Fruit fly (Drosophila melanogaster) whole organism, adult: ENCODE results near the gene Nazo.
A peak's percentile ranks its signal among the peaks of the same experiment; 100 is the strongest.

Experiments
- CG11617 ChIP-seq: fragments of 200-800 bp; sonication (Bioruptor generic); optimal IDR thresholded peaks from 2 replicates; lab custom pipeline; 2017; ENCODE audit warnings: mild to moderate bottlenecking, missing biosample characterization, missing genetic modification reagents, missing genetic modification characterization
- CG12768 ChIP-seq: fragments of 200-800 bp; sonication (Bioruptor generic); optimal IDR thresholded peaks from 2 replicates; lab custom pipeline; 2017; ENCODE audit warnings: missing biosample characterization, missing genetic modification characterization, mild to moderate bottlenecking, moderate library complexity, missing genetic modification reagents
- CG14711 ChIP-seq: fragments of 200-800 bp; sonication (Bioruptor generic); optimal IDR thresholded peaks from 2 replicates; lab custom pipeline; 2018; ENCODE audit warnings: missing biosample characterization, mild to moderate bottlenecking, missing genetic modification characterization, moderate library complexity
- CG1620 ChIP-seq: fragments of 200-800 bp; sonication (Bioruptor generic); optimal IDR thresholded peaks from 2 replicates; lab custom pipeline; 2016; ENCODE audit warnings: missing biosample characterization, missing genetic modification characterization
- CG33017 ChIP-seq: fragments of 200-800 bp; sonication (Bioruptor generic); optimal IDR thresholded peaks from 2 replicates; lab custom pipeline; 2018; ENCODE audit warnings: missing biosample characterization, mild to moderate bottlenecking, missing genetic modification characterization, moderate library complexity
- CG5204 ChIP-seq: fragments of 200-800 bp; sonication (Bioruptor generic); optimal IDR thresholded peaks from 2 replicates; lab custom pipeline; 2016; ENCODE audit warnings: missing biosample characterization, missing genetic modification characterization
- CG7045 ChIP-seq: fragments of 200-800 bp; sonication (Bioruptor generic); optimal IDR thresholded peaks from 2 replicates; lab custom pipeline; 2017; ENCODE audit warnings: missing biosample characterization, mild to moderate bottlenecking, missing genetic modification characterization
- CG7101 ChIP-seq: fragments of 200-800 bp; sonication (Bioruptor generic); optimal IDR thresholded peaks from 2 replicates; lab custom pipeline; 2018; ENCODE audit warnings: missing biosample characterization, mild to moderate bottlenecking, missing genetic modification characterization, moderate library complexity
- Clk ChIP-seq: fragments of 200-800 bp; sonication (Bioruptor generic); optimal IDR thresholded peaks from 2 replicates; lab custom pipeline; 2017; ENCODE audit warnings: missing biosample characterization, missing genetic modification characterization
- Crg-1 ChIP-seq: fragments of 200-800 bp; sonication (Bioruptor generic); optimal IDR thresholded peaks from 2 replicates; lab custom pipeline; 2016; ENCODE audit warnings: missing biosample characterization, missing genetic modification characterization
- Hr96 ChIP-seq: fragments of 200-800 bp; sonication (Bioruptor generic); optimal IDR thresholded peaks from 2 replicates; lab custom pipeline; 2016; ENCODE audit warnings: missing biosample characterization, missing genetic modification characterization
- Mnt ChIP-seq: fragments of 200-800 bp; sonication (Bioruptor generic); optimal IDR thresholded peaks from 2 replicates; lab custom pipeline; 2016; ENCODE audit warnings: missing biosample characterization, mild to moderate bottlenecking, missing genetic modification characterization
- bab1 ChIP-seq: fragments of 200-800 bp; sonication (Bioruptor generic); optimal IDR thresholded peaks from 3 replicates; lab custom pipeline; 2019; ENCODE audit warnings: missing biosample characterization, mild to moderate bottlenecking, missing genetic modification characterization, moderate library complexity
- cic ChIP-seq: fragments of 200-800 bp; sonication (Bioruptor generic); optimal IDR thresholded peaks from 2 replicates; lab custom pipeline; 2017; ENCODE audit warnings: missing biosample characterization, mild to moderate bottlenecking, missing genetic modification characterization, moderate library complexity
- cnc ChIP-seq, 2 experiments: fragments of >200 bp; optimal IDR thresholded peaks; 2 replicates each; lab custom pipeline; 2017
- kay ChIP-seq: fragments of 200-800 bp; sonication (Bioruptor generic); peaks from one replicate; lab custom pipeline; 2016; ENCODE audit warnings: missing biosample characterization, missing genetic modification characterization, borderline replicate concordance
- ovo ChIP-seq: fragments of 200-800 bp; sonication (Bioruptor generic); optimal IDR thresholded peaks from 2 replicates; lab custom pipeline; 2016; ENCODE audit warnings: missing biosample characterization, missing genetic modification characterization
- pad ChIP-seq: fragments of 200-800 bp; sonication (Bioruptor generic); optimal IDR thresholded peaks from 3 replicates; lab custom pipeline; 2017; ENCODE audit warnings: missing biosample characterization, missing genetic modification characterization, mild to moderate bottlenecking, moderate library complexity, missing genetic modification reagents
- tj ChIP-seq: fragments of 200-800 bp; sonication (Bioruptor generic); optimal IDR thresholded peaks from 3 replicates; lab custom pipeline; 2017; ENCODE audit warnings: missing biosample characterization, mild to moderate bottlenecking, missing genetic modification characterization, moderate library complexity
- toe ChIP-seq: fragments of 200-800 bp; sonication (Bioruptor generic); optimal IDR thresholded peaks from 2 replicates; lab custom pipeline; 2016; ENCODE audit warnings: missing biosample characterization, missing genetic modification characterization

The Nazo gene

DNA sequence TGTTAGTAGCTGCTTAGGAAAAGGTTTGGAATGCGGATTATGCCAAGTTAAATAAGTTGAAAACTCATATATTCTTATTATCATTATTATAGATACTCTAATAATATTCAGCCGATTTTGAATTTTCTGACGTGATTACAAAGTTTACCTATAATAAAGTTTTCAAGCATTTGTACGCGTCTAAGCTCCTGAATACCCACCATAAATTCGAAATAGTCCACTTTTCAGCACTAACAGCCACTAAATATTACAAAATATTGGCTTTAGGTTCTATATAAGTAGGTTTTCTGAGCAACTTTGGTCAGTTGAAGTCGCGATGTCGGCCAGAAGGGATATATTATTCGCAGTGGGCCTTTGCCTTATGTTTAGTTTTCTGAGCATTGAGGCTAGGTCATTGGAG, 36.3 kb downstream of the Nazo start, which contains the start of gene CG7443:
TSS of gene CG7443 (plus strand) at position 301 of the 400 bp plus-strand sequence.
- TF ChIP-seq toe (GFP tag; lab: Kevin White, UChicago) (no peak), CG1620 (GFP tag; lab: Kevin White, UChicago) (no peak), CG7101 (no peak), CG33017 (tag; lab: Kevin White, UChicago) (no peak), ovo (GFP tag; lab: Kevin White, UChicago) (no peak), CG14711 (no peak), CG11617 (no peak), CG7045 (GFP tag; lab: Kevin White, UChicago) (no peak), CG12768 (GFP tag; lab: Kevin White, UChicago) (no peak), tj (GFP tag; lab: Kevin White, UChicago) (no peak), bab1 (GFP tag; lab: Kevin White, UChicago) (no peak), Mnt (GFP tag; lab: Kevin White, UChicago) (no peak), CG5204 (GFP tag; lab: Kevin White, UChicago) (no peak), Clk (no peak), Crg-1 (no peak), pad (GFP tag; lab: Kevin White, UChicago) (no peak), cic (no peak), Hr96 (no peak), kay (no peak)

- no peak for TF ChIP-seq Mnt (GFP tag; lab: Kevin White, UChicago)
- TF ChIP-seq pad (GFP tag; lab: Kevin White, UChicago): no peak
- TF ChIP-seq CG1620 (GFP tag; lab: Kevin White, UChicago): no peak
- TF ChIP-seq kay: no peak
- no peak for TF ChIP-seq Hr96
- no peak for TF ChIP-seq CG7045 (GFP tag; lab: Kevin White, UChicago)
- TF ChIP-seq Crg-1: no peak
- no peak for TF ChIP-seq CG12768 (GFP tag; lab: Kevin White, UChicago)
- no peak for TF ChIP-seq CG7101
- no peak for TF ChIP-seq CG33017 (tag; lab: Kevin White, UChicago)
- TF ChIP-seq Clk: no peak
- no peak for TF ChIP-seq CG14711
- TF ChIP-seq bab1 (GFP tag; lab: Kevin White, UChicago): no peak
These were observed 39.2 kb downstream of the Nazo start for dm6 chr3R:8326884-8327283.

dm6 chr3R:8327967-8328789, 40.5 kb downstream of the Nazo start:
- no peak for TF ChIP-seq Clk
- peak; percentile 86 for TF ChIP-seq kay

DNA sequence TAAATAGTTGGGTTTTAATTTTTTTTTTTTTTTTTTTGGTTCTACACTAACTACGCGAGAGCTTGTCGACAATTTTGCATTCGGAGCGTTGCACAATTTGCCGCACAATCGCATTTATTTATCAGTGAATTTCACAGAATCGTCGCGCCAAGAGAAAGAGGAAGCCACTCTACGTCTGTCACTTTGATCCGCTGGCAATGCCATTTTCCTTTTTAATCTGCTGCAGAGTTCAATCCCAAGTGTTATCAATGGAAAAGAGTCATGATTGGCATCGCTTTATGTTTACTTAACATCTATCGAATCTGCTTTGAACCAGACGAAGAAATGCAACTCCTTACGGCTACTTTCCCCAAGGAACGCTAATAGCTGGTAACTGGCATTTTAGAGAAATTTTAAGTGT, 42.0 kb downstream of the Nazo start:
- no peak for TF ChIP-seq CG1620 (GFP tag; lab: Kevin White, UChicago)

dm6 chr3R:8333768-8334470, 46.2 kb downstream of the Nazo start, which contains the start of gene Poxm:
Poxm (minus strand) TSS chr3R:8333792.
- no peak for TF ChIP-seq CG7101
- TF ChIP-seq kay: peak; percentile 67

dm6 chr3R:8334471-8334783, 46.8 kb downstream of the Nazo start:
- TF ChIP-seq kay (peak; percentile 12), cnc (optimal IDR thresholded peaks at IDR 0.05; lab: Kevin White, UChicago) (no peak)

dm6 chr3R:8334982-8335381, 47.3 kb downstream of the Nazo start:
- TF ChIP-seq ovo (GFP tag; lab: Kevin White, UChicago) (no peak), CG5204 (GFP tag; lab: Kevin White, UChicago) (no peak), CG7045 (GFP tag; lab: Kevin White, UChicago) (no peak), tj (GFP tag; lab: Kevin White, UChicago) (no peak), kay (no peak), CG11617 (no peak), toe (GFP tag; lab: Kevin White, UChicago) (no peak), Clk (no peak), bab1 (GFP tag; lab: Kevin White, UChicago) (no peak), CG12768 (GFP tag; lab: Kevin White, UChicago) (no peak), pad (GFP tag; lab: Kevin White, UChicago) (no peak), CG7101 (no peak), cnc (optimal IDR thresholded peaks at IDR 0.05; lab: Kevin White, UChicago) (no peak), Crg-1 (no peak), Hr96 (no peak), CG1620 (GFP tag; lab: Kevin White, UChicago) (no peak), Mnt (GFP tag; lab: Kevin White, UChicago) (no peak), cic (no peak)
